Fruit fly (Drosophila melanogaster): ENCODE data around the gene BuGZ.

DNA sequence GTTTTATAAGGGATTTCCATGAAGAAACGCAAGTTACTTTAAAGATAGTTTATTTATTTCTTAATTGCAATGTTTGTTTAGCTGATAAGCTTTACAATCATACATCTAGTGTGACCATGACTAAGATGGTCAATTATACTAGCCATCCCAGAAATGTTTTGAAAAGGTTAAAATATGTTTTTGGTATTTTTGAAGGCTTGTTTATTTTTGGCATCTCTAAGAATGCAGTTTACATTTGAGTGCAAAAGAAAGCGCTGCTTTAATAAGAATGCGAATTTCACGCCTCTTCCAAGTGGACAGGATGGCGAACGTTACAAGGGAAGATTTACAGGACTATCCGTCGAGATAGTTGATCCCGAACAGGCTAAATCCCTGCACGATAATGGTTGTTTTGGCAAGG is 13.6 kb upstream of the BuGZ start, which contains the start of gene Tsen2:
- TF ChIP-seq CG10631 (GFP tag; optimal IDR thresholded peaks at IDR 0.05) = no peak
- no peak for TF ChIP-seq CG16779 (tag; optimal IDR thresholded peaks at IDR 0.05)
- no peak for TF ChIP-seq CG6808 (GFP tag; optimal IDR thresholded peaks at IDR 0.05)
- no peak for TF ChIP-seq Ets96B (tag; optimal IDR thresholded peaks at IDR 0.05)
- TF ChIP-seq topi (GFP tag; optimal IDR thresholded peaks at IDR 0.05) = no peak
- no peak for TF ChIP-seq net (GFP tag; optimal IDR thresholded peaks at IDR 0.05)
- no peak for TF ChIP-seq Eip75B (GFP tag; optimal IDR thresholded peaks at IDR 0.05)
- no peak for TF ChIP-seq Met (GFP tag; optimal IDR thresholded peaks at IDR 0.05)
- no peak for TF ChIP-seq CG6792 (GFP tag; optimal IDR thresholded peaks at IDR 0.05)
